Fruit fly (Drosophila melanogaster): ENCODE measurements around the gene CG18764.
A peak's percentile ranks its signal among the peaks of the same experiment; 100 is the strongest.

The CG18764 gene

dm6 chr3R:11649449-11649848 lies 22.8 kb downstream of the CG18764 start (continued):
- TF ChIP-seq Aef1 (GFP tag; IDR thresholded peaks at IDR 0.05) (peak; percentile 98), slp2 (GFP tag; optimal IDR thresholded peaks at IDR 0.05) (peak; percentile 94), pzg (GFP tag; optimal IDR thresholded peaks at IDR 0.05) (peak; percentile 19), bsh (GFP tag; optimal IDR thresholded peaks at IDR 0.05) (peak in 1 of 2 experiments; percentile 87), nau (GFP tag; optimal IDR thresholded peaks at IDR 0.05) (peak; percentile 88), sisA (GFP tag; IDR thresholded peaks at IDR 0.05) (peak; percentile 98), pum (GFP tag; optimal IDR thresholded peaks at IDR 0.05) (peak; percentile 96), CG3995 (GFP tag; optimal IDR thresholded peaks at IDR 0.05) (peak; percentile 80), ap (GFP tag; IDR thresholded peaks at IDR 0.05) (peak; percentile 96)

- TF ChIP-seq CG1792 (GFP tag; optimal IDR thresholded peaks at IDR 0.05) (peak; percentile 14), ara (GFP tag; IDR thresholded peaks at IDR 0.05) (peak; percentile 24; the same call in 1 of the 2 replicates), exex (tag; optimal IDR thresholded peaks at IDR 0.05) (peak; percentile 16), CG10267 (tag; optimal IDR thresholded peaks at IDR 0.05) (peak; percentile 98), Fer3 (tag; optimal IDR thresholded peaks at IDR 0.05) (peak; percentile 59), CG3407 (GFP tag; optimal IDR thresholded peaks at IDR 0.05) (peak; percentile 17), CG12659 (GFP tag; optimal IDR thresholded peaks at IDR 0.05) (peak; percentile 92), sug (tag; optimal IDR thresholded peaks at IDR 0.05) (peak; percentile 80), CG15479 (GFP tag; optimal IDR thresholded peaks at IDR 0.05) (peak; percentile 84), oc (tag; optimal IDR thresholded peaks at IDR 0.05) (no peak), CG8359 (GFP tag; optimal IDR thresholded peaks at IDR 0.05; ENCODE audit: borderline replicate concordance) (no peak), CG1233 (GFP tag; optimal IDR thresholded peaks at IDR 0.05) (peak; percentile 53), CG6654 (GFP tag; optimal IDR thresholded peaks at IDR 0.05) (no peak), cad (GFP tag; optimal IDR thresholded peaks at IDR 0.05) (no peak), CG8388 (GFP tag; optimal IDR thresholded peaks at IDR 0.05) (peak; percentile 30), gsb (GFP tag; IDR thresholded peaks at IDR 0.05) (no peak), her (GFP tag; optimal IDR thresholded peaks at IDR 0.05) (peak; percentile 27), CG14710 (tag; optimal IDR thresholded peaks at IDR 0.05) (peak; percentile 85), CG42726 (GFP tag; IDR thresholded peaks at IDR 0.05; ENCODE audit: partially characterized antibody) (no peak), ssp (GFP tag; IDR thresholded peaks at IDR 0.05) (0 out of 2 replicates have a peak, but pooled peaks have one; percentile 12), Adf1 (GFP tag; IDR thresholded peaks at IDR 0.05) (peak; percentile 74), eyg (GFP tag; optimal IDR thresholded peaks at IDR 0.05) (no peak), kah (GFP tag; optimal IDR thresholded peaks at IDR 0.05) (peak; percentile 56), CG18619 (GFP tag; optimal IDR thresholded peaks at IDR 0.05) (peak; percentile 31), Hr51 (GFP tag; optimal IDR thresholded peaks at IDR 0.05) (peak; percentile 40 to 51), CG15514 (GFP tag; optimal IDR thresholded peaks at IDR 0.05) (peak; percentile 74), Hand (GFP tag; optimal IDR thresholded peaks at IDR 0.05) (no peak), CG10366 (GFP tag; IDR thresholded peaks at IDR 0.05) (peak; percentile 33; the same call in 1 of the 2 replicates), CG4360 (GFP tag; IDR thresholded peaks at IDR 0.05) (peak; percentile 80), pzg (GFP tag; optimal IDR thresholded peaks at IDR 0.05) (peak; percentile 81), CG3065 (GFP tag; optimal IDR thresholded peaks at IDR 0.05) (no peak), Ssrp (tag; optimal IDR thresholded peaks at IDR 0.05) (peak; percentile 56), ftz-f1 (GFP tag; optimal IDR thresholded peaks at IDR 0.05) (no peak), CG9437 (GFP tag; optimal IDR thresholded peaks at IDR 0.05) (peak; percentile 48), Xbp1 (GFP tag; optimal IDR thresholded peaks at IDR 0.05) (peak; percentile 65), dmrt99B (tag; optimal IDR thresholded peaks at IDR 0.05) (peak; percentile 42), lmd (GFP tag; IDR thresholded peaks at IDR 0.05) (peak; percentile 50; the same call in 1 of the 2 replicates), fu2 (GFP tag; optimal IDR thresholded peaks at IDR 0.05) (peak; percentile 19)
These were observed 23.7 kb downstream of the CG18764 start, which contains the start of the genes Csk and Elp1 for dm6 chr3R:11650105-11651039. Csk (minus strand) TSS chr3R:11650706. Elp1 (plus strand) TSS chr3R:11650971.
